Worm (Caenorhabditis elegans): ENCODE measurements around the gene spl-1.

ce11 chrIV:386576-386975 lies 3.6 kb upstream of the spl-1 start, which contains the start of gene T07A9.14:
- no peak for TF ChIP-seq nhr-47 (tag; optimal IDR thresholded peaks at IDR 0.05)
- no peak for TF ChIP-seq blmp-1 (tag; optimal IDR thresholded peaks at IDR 0.05)

All from whole organism, L1 larva.